Fruit fly (Drosophila melanogaster) whole organism, embryonic: ENCODE data around the gene CG13694.

ENCODE experiments used
- Adf1 ChIP-seq: fragments of 200-800 bp; sonication (Bioruptor generic); IDR thresholded peaks from 2 replicates; pipeline ENCODE4 v1.3.6; 2022; ENCODE audit warnings: missing biosample characterization, missing genetic modification characterization
- Aef1 ChIP-seq: fragments of 200-800 bp; sonication (Bioruptor generic); IDR thresholded peaks from 3 replicates; pipeline ENCODE4 v1.3.6; 2022; ENCODE audit warnings: missing biosample characterization, missing genetic modification characterization
- Bgb ChIP-seq: fragments of 200-800 bp; sonication (Bioruptor generic); IDR thresholded peaks from 2 replicates; pipeline ENCODE4 v1.3.6; 2022; ENCODE audit warnings: missing biosample characterization, missing genetic modification characterization; ENCODE audit not compliant: partially characterized antibody
- Blimp-1 ChIP-seq: fragments of 200-800 bp; sonication (Bioruptor generic); optimal IDR thresholded peaks from 3 replicates; lab custom pipeline; 2018; ENCODE audit warnings: missing biosample characterization, missing genetic modification characterization, mild to moderate bottlenecking, moderate library complexity, missing genetic modification reagents
- CG10321 ChIP-seq: fragments of 200-800 bp; sonication (Bioruptor generic); IDR thresholded peaks from 2 replicates; pipeline ENCODE4 v1.3.6; 2022; ENCODE audit warnings: missing biosample characterization, missing genetic modification characterization
- CG12155 ChIP-seq: fragments of 200-800 bp; sonication (Bioruptor generic); optimal IDR thresholded peaks from 3 replicates; lab custom pipeline; 2016; ENCODE audit warnings: missing biosample characterization, missing genetic modification characterization
- CG13424 ChIP-seq: fragments of 200-800 bp; sonication (Bioruptor generic); optimal IDR thresholded peaks from 2 replicates; lab custom pipeline; 2019; ENCODE audit warnings: missing biosample characterization, mild to moderate bottlenecking, missing genetic modification characterization, moderate library complexity
- CG13624 ChIP-seq: fragments of 200-800 bp; sonication (Bioruptor generic); optimal IDR thresholded peaks from 2 replicates; lab custom pipeline; 2016; ENCODE audit warnings: missing biosample characterization, missing genetic modification characterization
- CG14014 ChIP-seq: fragments of 200-800 bp; sonication (Bioruptor generic); IDR thresholded peaks from 2 replicates; pipeline ENCODE4 v1.3.6; 2022; ENCODE audit warnings: missing biosample characterization, missing genetic modification characterization
- CG18764 ChIP-seq: fragments of 200-800 bp; sonication (Bioruptor generic); optimal IDR thresholded peaks from 3 replicates; lab custom pipeline; 2016; ENCODE audit warnings: missing biosample characterization, missing genetic modification characterization
- CG2199 ChIP-seq: fragments of 200-800 bp; sonication (Bioruptor generic); IDR thresholded peaks from 3 replicates; pipeline ENCODE4 v1.3.6; 2022; ENCODE audit warnings: missing biosample characterization, missing genetic modification characterization
- CG2889 ChIP-seq: fragments of 200-800 bp; sonication (Bioruptor generic); IDR thresholded peaks from 3 replicates; pipeline ENCODE4 v1.3.6; 2022; ENCODE audit warnings: missing biosample characterization, missing genetic modification characterization
- CG3281 ChIP-seq: fragments of 200-800 bp; sonication (Bioruptor generic); optimal IDR thresholded peaks from 3 replicates; lab custom pipeline; 2017; ENCODE audit warnings: missing biosample characterization, mild to moderate bottlenecking, missing genetic modification characterization
- CG4282 ChIP-seq: fragments of 200-800 bp; sonication (Bioruptor generic); optimal IDR thresholded peaks from 2 replicates; lab custom pipeline; 2016; ENCODE audit warnings: missing biosample characterization, missing genetic modification characterization
- CG5953 ChIP-seq: fragments of 200-800 bp; sonication (Bioruptor generic); IDR thresholded peaks from 2 replicates; pipeline ENCODE4 v1.3.6; 2022; ENCODE audit warnings: missing biosample characterization, missing genetic modification characterization
- CG7963 ChIP-seq: fragments of 200-800 bp; sonication (Bioruptor generic); IDR thresholded peaks from 3 replicates; pipeline ENCODE4 v1.3.6; 2022; ENCODE audit warnings: missing biosample characterization, missing genetic modification characterization; ENCODE audit not compliant: partially characterized antibody
- CTCF ChIP-seq: fragments of 200-800 bp; sonication (Bioruptor generic); optimal IDR thresholded peaks from 2 replicates; lab custom pipeline; 2017; ENCODE audit warnings: missing biosample characterization, mild to moderate bottlenecking, missing genetic modification characterization, moderate library complexity
- CrebB ChIP-seq: fragments of 200-800 bp; sonication (Bioruptor generic); optimal IDR thresholded peaks from 3 replicates; lab custom pipeline; 2018; ENCODE audit warnings: missing biosample characterization, mild to moderate bottlenecking, missing genetic modification characterization
- Dll ChIP-seq: fragments of 200-800 bp; sonication (Bioruptor generic); IDR thresholded peaks from 4 replicates; pipeline ENCODE4 v1.3.6; 2022; ENCODE audit warnings: missing biosample characterization, missing genetic modification characterization; ENCODE audit not compliant: partially characterized antibody
- Doc3 ChIP-seq: fragments of 200-800 bp; sonication (Bioruptor generic); IDR thresholded peaks from 3 replicates; pipeline ENCODE4 v1.3.6; 2022; ENCODE audit warnings: missing biosample characterization, missing genetic modification characterization; ENCODE audit not compliant: partially characterized antibody
- ERR ChIP-seq: fragments of 200-800 bp; sonication (Bioruptor generic); optimal IDR thresholded peaks from 2 replicates; lab custom pipeline; 2016; ENCODE audit warnings: missing biosample characterization, missing genetic modification characterization
- Eip74EF ChIP-seq, 2 experiments: fragments of 200-800 bp in 1 of 2; fragments of >200 bp in 1 of 2; sonication (Bioruptor generic) in 1 of 2; optimal IDR thresholded peaks; 2 replicates each; lab custom pipeline; 2017 to 2019; ENCODE audit warnings: missing biosample characterization in 2 of 2, missing genetic modification characterization in 2 of 2, mild to moderate bottlenecking in 1 of 2, moderate library complexity in 1 of 2
- Elba2 ChIP-seq: fragments of 200-800 bp; sonication (Bioruptor generic); optimal IDR thresholded peaks from 3 replicates; lab custom pipeline; 2016; ENCODE audit warnings: missing biosample characterization, missing genetic modification characterization
- Ets65A ChIP-seq: fragments of 200-800 bp; sonication (Bioruptor generic); peaks from one replicate; lab custom pipeline; 2016; ENCODE audit warnings: missing biosample characterization, missing genetic modification characterization
- Fer1 ChIP-seq: fragments of 200-800 bp; sonication (Bioruptor generic); optimal IDR thresholded peaks from 2 replicates; lab custom pipeline; 2017; ENCODE audit warnings: missing biosample characterization, mild to moderate bottlenecking, missing genetic modification characterization
- HLHmδ ChIP-seq: fragments of 200-800 bp; sonication (Bioruptor generic); optimal IDR thresholded peaks from 2 replicates; lab custom pipeline; 2018; ENCODE audit warnings: missing biosample characterization, mild to moderate bottlenecking, missing genetic modification characterization, moderate library complexity
- Lpt ChIP-seq: fragments of >200 bp; optimal IDR thresholded peaks from 2 replicates; lab custom pipeline; 2018; ENCODE audit warnings: missing biosample characterization, missing genetic modification characterization
- MESR4 ChIP-seq: fragments of 200-800 bp; sonication (Bioruptor generic); optimal IDR thresholded peaks from 2 replicates; lab custom pipeline; 2018; ENCODE audit warnings: missing biosample characterization, mild to moderate bottlenecking, missing genetic modification characterization, moderate library complexity
- Mes4 ChIP-seq: fragments of 200-800 bp; sonication (Bioruptor generic); optimal IDR thresholded peaks from 2 replicates; lab custom pipeline; 2016; ENCODE audit warnings: missing biosample characterization, missing genetic modification characterization
- Mrtf ChIP-seq: fragments of 200-800 bp; sonication (Bioruptor generic); IDR thresholded peaks from 3 replicates; pipeline ENCODE4 v1.3.6; 2022; ENCODE audit warnings: missing biosample characterization, missing genetic modification characterization
- NK7.1 ChIP-seq: fragments of 200-800 bp; sonication (Bioruptor generic); optimal IDR thresholded peaks from 3 replicates; lab custom pipeline; 2016; ENCODE audit warnings: missing biosample characterization, missing genetic modification characterization
- Opbp ChIP-seq: fragments of 200-800 bp; sonication (Bioruptor generic); IDR thresholded peaks from 3 replicates; pipeline ENCODE4 v1.3.6; 2022; ENCODE audit warnings: missing biosample characterization, missing genetic modification characterization; ENCODE audit not compliant: partially characterized antibody
- Rfx ChIP-seq: fragments of 200-800 bp; sonication (Bioruptor generic); IDR thresholded peaks from 2 replicates; pipeline ENCODE4 v1.3.6; 2022; ENCODE audit warnings: missing biosample characterization, missing genetic modification characterization
- Scr ChIP-seq: fragments of 200-800 bp; sonication (Bioruptor generic); IDR thresholded peaks from 2 replicates; pipeline ENCODE4 v1.3.6; 2022; ENCODE audit warnings: missing biosample characterization, missing genetic modification characterization; ENCODE audit not compliant: partially characterized antibody
- Sox102F ChIP-seq: fragments of 200-800 bp; sonication (Bioruptor generic); optimal IDR thresholded peaks from 2 replicates; lab custom pipeline; 2018; ENCODE audit warnings: missing biosample characterization, mild to moderate bottlenecking, missing genetic modification characterization, moderate library complexity
- ac ChIP-seq: fragments of 200-800 bp; sonication (Bioruptor generic); optimal IDR thresholded peaks from 3 replicates; lab custom pipeline; 2017; ENCODE audit warnings: missing biosample characterization, mild to moderate bottlenecking, missing genetic modification characterization
- al ChIP-seq: fragments of 200-800 bp; sonication (Bioruptor generic); IDR thresholded peaks from 2 replicates; pipeline ENCODE4 v1.3.6; 2022; ENCODE audit warnings: missing biosample characterization, missing genetic modification characterization
- ash1 ChIP-seq: fragments of 200-800 bp; sonication (Bioruptor generic); optimal IDR thresholded peaks from 2 replicates; lab custom pipeline; 2018; ENCODE audit warnings: missing biosample characterization, mild to moderate bottlenecking, missing genetic modification characterization
- bbx ChIP-seq: fragments of 200-800 bp; sonication (Bioruptor generic); IDR thresholded peaks from 2 replicates; pipeline ENCODE4 v1.3.6; 2022; ENCODE audit warnings: missing biosample characterization, missing genetic modification characterization; ENCODE audit not compliant: partially characterized antibody
- cas ChIP-seq: fragments of 200-800 bp; sonication (Bioruptor generic); IDR thresholded peaks from 2 replicates; pipeline ENCODE4 v1.3.6; 2022; ENCODE audit warnings: missing biosample characterization, missing genetic modification characterization
- dm ChIP-seq: fragments of 200-800 bp; sonication (Bioruptor generic); optimal IDR thresholded peaks from 3 replicates; lab custom pipeline; 2016; ENCODE audit warnings: missing biosample characterization, missing genetic modification characterization
- gro ChIP-seq: fragments of 200-800 bp; sonication (Bioruptor generic); optimal IDR thresholded peaks from 2 replicates; lab custom pipeline; 2016; ENCODE audit warnings: missing biosample characterization, missing genetic modification characterization
- lbe ChIP-seq: fragments of 200-800 bp; sonication (Bioruptor generic); optimal IDR thresholded peaks from 2 replicates; lab custom pipeline; 2016; ENCODE audit warnings: missing biosample characterization, mild to moderate bottlenecking, missing genetic modification characterization
- otp ChIP-seq: fragments of 200-800 bp; sonication (Bioruptor generic); IDR thresholded peaks from 3 replicates; pipeline ENCODE4, ENCODE4 v1.3.6; 2022; ENCODE audit warnings: missing biosample characterization, missing genetic modification characterization
- ro ChIP-seq: fragments of 200-800 bp; sonication (Bioruptor generic); IDR thresholded peaks from 2 replicates; pipeline ENCODE4 v1.3.6; 2022; ENCODE audit warnings: missing biosample characterization, missing genetic modification characterization
- row ChIP-seq: fragments of 200-800 bp; sonication (Bioruptor generic); IDR thresholded peaks from 3 replicates; pipeline ENCODE4 v1.3.6; 2022; ENCODE audit warnings: missing biosample characterization, missing genetic modification characterization
- sd ChIP-seq: fragments of 200-800 bp; sonication (Bioruptor generic); optimal IDR thresholded peaks from 3 replicates; lab custom pipeline; 2018; ENCODE audit warnings: missing biosample characterization, mild to moderate bottlenecking, missing genetic modification characterization, moderate library complexity
- twi ChIP-seq: fragments of 200-800 bp; optimal IDR thresholded peaks from 2 replicates; lab custom pipeline; 2019; ENCODE audit warnings: missing biosample characterization, mild to moderate bottlenecking, missing genetic modification characterization, moderate library complexity
- unc-4 ChIP-seq: fragments of 200-800 bp; sonication (Bioruptor generic); IDR thresholded peaks from 2 replicates; pipeline ENCODE4 v1.3.6; 2022; ENCODE audit warnings: missing biosample characterization, missing genetic modification characterization; ENCODE audit not compliant: partially characterized antibody
- vnd ChIP-seq: fragments of 200-800 bp; sonication (Bioruptor generic); IDR thresholded peaks from 3 replicates; pipeline ENCODE4 v1.3.6; 2022; ENCODE audit warnings: missing biosample characterization, missing genetic modification characterization; ENCODE audit not compliant: partially characterized antibody

The CG13694 gene

dm6 chr2L:102161-102761 lies 14.0 kb downstream of the CG13694 start, which contains the start of gene Creld (continued):
- TF ChIP-seq Bgb, result peak; percentile 100
- TF ChIP-seq CG10321 (GFP tag; lab: Robert Waterston, UW), result no peak
- no peak for TF ChIP-seq ro (GFP tag; lab: Robert Waterston, UW)
- TF ChIP-seq Blimp-1, result no peak
- no peak for TF ChIP-seq CG18764 (GFP tag; lab: Kevin White, UChicago)
- peak; percentile 52 for TF ChIP-seq CG13624
- no peak for TF ChIP-seq CG5953 (GFP tag; lab: Robert Waterston, UW)
- no peak for TF ChIP-seq Elba2
- TF ChIP-seq sd (tag; lab: Kevin White, UChicago), result no peak
- peak; percentile 61 for TF ChIP-seq lbe (GFP tag; lab: Kevin White, UChicago)
- TF ChIP-seq Opbp (GFP tag; lab: Robert Waterston, UW), result peak; percentile 100
- TF ChIP-seq cas, result no peak

dm6 chr2L:94639-95059 lies 21.6 kb downstream of the CG13694 start, which contains the start of gene Zir:
Gene Zir (plus strand): TSS chr2L:94739.
- TF ChIP-seq Mes4 (GFP tag; lab: Kevin White, UChicago) (no peak), CG14014 (no peak), Eip74EF (GFP tag; optimal IDR thresholded peaks at IDR 0.05; lab: Kevin White, UChicago) (no peak), Doc3 (GFP tag; lab: Robert Waterston, UW) (peak; percentile 30; the same call in 1 of the 3 replicates), Blimp-1 (no peak), row (GFP tag; lab: Robert Waterston, UW) (peak; percentile 83), HLHmδ (GFP tag; lab: Kevin White, UChicago) (no peak), Lpt (GFP tag; lab: Kevin White, UChicago) (no peak), unc-4 (GFP tag; lab: Robert Waterston, UW) (peak; percentile 67), CG2889 (GFP tag; lab: Robert Waterston, UW) (no peak), Adf1 (GFP tag; lab: Robert Waterston, UW) (peak; percentile 58), CrebB (tag; lab: Kevin White, UChicago) (no peak), Dll (GFP tag; lab: Robert Waterston, UW) (peak; percentile 66; the same call in 2 of the 4 replicates), dm (GFP tag; lab: Kevin White, UChicago) (no peak), CG7963 (GFP tag; lab: Robert Waterston, UW) (peak; percentile 61; the same call in 2 of the 3 replicates), ash1 (GFP tag; lab: Kevin White, UChicago) (no peak), CG12155 (GFP tag; lab: Kevin White, UChicago) (no peak), Sox102F (GFP tag; lab: Kevin White, UChicago) (no peak), Aef1 (GFP tag; lab: Robert Waterston, UW) (no peak), Fer1 (peak; percentile 42), al (GFP tag; lab: Robert Waterston, UW) (no peak), CG3281 (GFP tag; lab: Kevin White, UChicago) (no peak), bbx (peak; percentile 80), NK7.1 (GFP tag; lab: Kevin White, UChicago) (no peak), twi (tag; lab: Kevin White, UChicago) (no peak), ERR (GFP tag; lab: Kevin White, UChicago) (no peak), ac (no peak), CG13424 (tag; lab: Kevin White, UChicago) (no peak), CG4282 (no peak), Scr (GFP tag; lab: Robert Waterston, UW) (peak; percentile 71), vnd (GFP tag; lab: Robert Waterston, UW) (0 out of 3 replicates have a peak, but pooled peaks have one; percentile 50), Mrtf (GFP tag; lab: Robert Waterston, UW) (no peak), CG2199 (0 out of 3 replicates have a peak, but pooled peaks have one; percentile 20), MESR4 (peak; percentile 74), CTCF (GFP tag; lab: Kevin White, UChicago) (peak; percentile 29), otp (GFP tag; lab: Robert Waterston, UW) (no peak), Ets65A (no peak), Rfx (GFP tag; lab: Robert Waterston, UW) (no peak), gro (no peak)
